Fruit fly (Drosophila melanogaster): ENCODE results near the gene cmpy.
A peak's percentile ranks its signal among the peaks of the same experiment; 100 is the strongest.

The cmpy gene

DNA sequence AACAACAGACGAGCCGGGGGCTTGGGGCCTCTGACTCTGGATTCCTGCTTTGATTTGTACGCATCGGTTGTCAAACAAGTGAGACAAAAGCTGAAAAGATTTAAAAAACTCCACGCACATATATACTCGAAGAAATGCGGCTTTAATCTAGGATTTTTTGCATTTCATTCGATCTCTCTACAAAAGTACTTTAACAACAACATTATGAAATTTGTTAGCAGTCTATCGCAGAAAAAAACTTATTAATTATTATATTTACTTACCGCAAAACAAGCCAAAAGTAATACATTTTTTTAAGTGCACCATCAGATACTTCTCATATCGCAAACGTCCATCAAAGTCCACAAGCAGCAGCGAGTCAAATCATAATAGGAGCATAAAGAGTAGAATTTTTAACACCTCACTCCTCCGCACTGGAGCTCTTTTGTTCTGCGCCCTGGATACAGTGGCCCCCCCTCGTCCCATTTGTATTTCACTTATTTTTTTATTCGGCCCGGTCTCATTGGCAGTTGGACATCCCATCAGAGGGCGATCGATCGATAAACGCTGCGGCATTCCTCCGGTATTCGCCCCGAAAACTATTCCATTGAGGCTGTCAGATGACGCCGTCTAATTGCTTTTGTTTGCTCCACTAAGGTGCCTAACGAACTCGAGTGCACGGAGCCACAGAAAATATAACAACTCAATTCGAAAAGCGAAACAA, 8.4 kb downstream of the cmpy start (continued):
- TF ChIP-seq CG18599 (GFP tag; optimal IDR thresholded peaks at IDR 0.05) (peak; percentile 54), CG8944 (GFP tag; optimal IDR thresholded peaks at IDR 0.05) (no peak), emc (GFP tag; optimal IDR thresholded peaks at IDR 0.05) (no peak), NfI (GFP tag; optimal IDR thresholded peaks at IDR 0.05) (no peak), Ssrp (tag; optimal IDR thresholded peaks at IDR 0.05) (peak; percentile 36), Usf (GFP tag; optimal IDR thresholded peaks at IDR 0.05) (no peak), Dek (tag; optimal IDR thresholded peaks at IDR 0.05) (no peak), CG15696 (tag; optimal IDR thresholded peaks at IDR 0.05) (no peak), H2.0 (GFP tag; IDR thresholded peaks at IDR 0.05) (no peak), Xbp1 (GFP tag; optimal IDR thresholded peaks at IDR 0.05) (peak; percentile 43), Atf6 (GFP tag; IDR thresholded peaks at IDR 0.05) (0 out of 2 replicates have a peak, but pooled peaks have one; percentile 15), Dref (GFP tag; IDR thresholded peaks at IDR 0.05) (no peak), Aef1 (GFP tag; IDR thresholded peaks at IDR 0.05) (no peak), CG42726 (GFP tag; IDR thresholded peaks at IDR 0.05; ENCODE audit: partially characterized antibody) (no peak), B-H1 (GFP tag; IDR thresholded peaks at IDR 0.05) (no peak; the same call in 2 of the 3 replicates), Myb (GFP tag; optimal IDR thresholded peaks at IDR 0.05) (no peak), Gsc (GFP tag; IDR thresholded peaks at IDR 0.05) (no peak), Sin3A (optimal IDR thresholded peaks at IDR 0.05) (no peak), br (optimal IDR thresholded peaks at IDR 0.05) (no peak), CG8290 (GFP tag; optimal IDR thresholded peaks at IDR 0.05) (no peak), CG8290 (tag; optimal IDR thresholded peaks at IDR 0.05) (no peak), CoRest (tag; optimal IDR thresholded peaks at IDR 0.05) (peak; percentile 30), CG14710 (tag; optimal IDR thresholded peaks at IDR 0.05) (peak; percentile 25), Hr3 (GFP tag; optimal IDR thresholded peaks at IDR 0.05) (peak; percentile 15), oc (tag; optimal IDR thresholded peaks at IDR 0.05) (peak; percentile 44), chif (GFP tag; optimal IDR thresholded peaks at IDR 0.05) (no peak), Atf-2 (GFP tag; optimal IDR thresholded peaks at IDR 0.05) (no peak), seq (GFP tag; IDR thresholded peaks at IDR 0.05) (no peak), caup (GFP tag; optimal IDR thresholded peaks at IDR 0.05; ENCODE audit: severe bottlenecking) (no peak), zfh2 (GFP tag; optimal IDR thresholded peaks at IDR 0.05) (no peak), Hr39 (optimal IDR thresholded peaks at IDR 0.05) (no peak), C15 (GFP tag; IDR thresholded peaks at IDR 0.05) (no peak), CG6765 (GFP tag; optimal IDR thresholded peaks at IDR 0.05) (no peak), CG10147 (GFP tag; optimal IDR thresholded peaks at IDR 0.05) (no peak), CG14050 (GFP tag; IDR thresholded peaks at IDR 0.05) (no peak), otp (GFP tag; IDR thresholded peaks at IDR 0.05) (0 out of 3 replicates have a peak, but pooled peaks have one; percentile 35), Fer3 (tag; optimal IDR thresholded peaks at IDR 0.05) (no peak), BtbVII (GFP tag; optimal IDR thresholded peaks at IDR 0.05) (no peak), pfk (GFP tag; optimal IDR thresholded peaks at IDR 0.05) (no peak), CG3726 (GFP tag; IDR thresholded peaks at IDR 0.05) (0 out of 3 replicates have a peak, but pooled peaks have one; percentile 47), vnd (GFP tag; IDR thresholded peaks at IDR 0.05; ENCODE audit: partially characterized antibody) (no peak), trem (tag; optimal IDR thresholded peaks at IDR 0.05) (peak; percentile 23), CG7987 (GFP tag; optimal IDR thresholded peaks at IDR 0.05) (no peak), CG5180 (GFP tag; optimal IDR thresholded peaks at IDR 0.05) (no peak), CG32772 (GFP tag; IDR thresholded peaks at IDR 0.05) (0 out of 2 replicates have a peak, but pooled peaks have one; percentile 35), ken (GFP tag; IDR thresholded peaks at IDR 0.05) (no peak), CG1647 (GFP tag; optimal IDR thresholded peaks at IDR 0.05) (no peak), CG4617 (GFP tag; optimal IDR thresholded peaks at IDR 0.05; ENCODE audit: borderline replicate concordance) (no peak), maf-S (GFP tag; optimal IDR thresholded peaks at IDR 0.05) (no peak), CG14860 (GFP tag; IDR thresholded peaks at IDR 0.05; ENCODE audit: partially characterized antibody) (no peak), CG6272 (GFP tag; IDR thresholded peaks at IDR 0.05) (no peak)

All from whole organism, embryonic.